Worm (Caenorhabditis elegans) whole organism, L1 larva: ENCODE results near the gene F40G9.5.

Experiments used
- blmp-1 ChIP-seq: fragments of 150-350 bp; optimal IDR thresholded peaks from 2 replicates; lab custom pipeline; 2014; ENCODE audit warnings: missing biosample characterization, missing genetic modification characterization
- ceh-82 ChIP-seq, 3 experiments: fragments of 150-350 bp in 1 of 3; sonication (generic microtip) in 2 of 3; optimal IDR thresholded peaks; 2 replicates each; lab custom pipeline; 2014 to 2017; ENCODE audit warnings: missing biosample characterization in 3 of 3, missing genetic modification characterization in 3 of 3
- dpl-1 ChIP-seq, 3 experiments: fragments of 150-350 bp in 2 of 3; sonication (generic microtip) in 1 of 3; optimal IDR thresholded peaks; 2 replicates each; lab custom pipeline; 2014 to 2017; ENCODE audit warnings: missing biosample characterization in 3 of 3, missing genetic modification characterization in 3 of 3, missing genetic modification reagents in 3 of 3
- fos-1 ChIP-seq: fragments of 150-350 bp; optimal IDR thresholded peaks from 2 replicates; lab custom pipeline; 2014; ENCODE audit warnings: missing biosample characterization, missing genetic modification characterization
- jun-1 ChIP-seq: fragments of 150-350 bp; optimal IDR thresholded peaks from 2 replicates; lab custom pipeline; 2014; ENCODE audit warnings: missing biosample characterization, missing genetic modification reagents, missing genetic modification characterization
- lin-13 ChIP-seq: fragments of 150-350 bp; optimal IDR thresholded peaks from 2 replicates; lab custom pipeline; 2014; ENCODE audit warnings: missing biosample characterization, missing genetic modification reagents, missing genetic modification characterization
- lin-39 ChIP-seq: fragments of 150-350 bp; optimal IDR thresholded peaks from 2 replicates; lab custom pipeline; 2014; ENCODE audit warnings: missing biosample characterization, missing genetic modification reagents, missing genetic modification characterization
- lir-3 ChIP-seq: sonication (generic microtip); optimal IDR thresholded peaks from 2 replicates; lab custom pipeline; 2016; ENCODE audit warnings: mild to moderate bottlenecking, missing genetic modification characterization, moderate library complexity, missing compliant biosample characterization; ENCODE audit not compliant: poor library complexity
- mdl-1 ChIP-seq, 2 experiments: fragments of 150-350 bp; optimal IDR thresholded peaks; 2 replicates each; lab custom pipeline; 2014 to 2017; ENCODE audit warnings: missing biosample characterization in 2 of 2, missing genetic modification characterization in 2 of 2, inconsistent platforms in 1 of 2
- nhr-12 ChIP-seq: sonication (generic microtip); optimal IDR thresholded peaks from 2 replicates; lab custom pipeline; 2017; ENCODE audit warnings: missing biosample characterization, missing genetic modification characterization
- nhr-237 ChIP-seq: fragments of 150-350 bp; optimal IDR thresholded peaks from 2 replicates; lab custom pipeline; 2014; ENCODE audit warnings: missing biosample characterization, missing genetic modification characterization
- unc-62 ChIP-seq: fragments of 150-350 bp; optimal IDR thresholded peaks from 2 replicates; lab custom pipeline; 2014; ENCODE audit warnings: missing biosample characterization, missing genetic modification reagents, missing genetic modification characterization
- zag-1 ChIP-seq: fragments of 150-350 bp; optimal IDR thresholded peaks from 2 replicates; lab custom pipeline; 2014; ENCODE audit warnings: missing biosample characterization, missing genetic modification characterization

DNA sequence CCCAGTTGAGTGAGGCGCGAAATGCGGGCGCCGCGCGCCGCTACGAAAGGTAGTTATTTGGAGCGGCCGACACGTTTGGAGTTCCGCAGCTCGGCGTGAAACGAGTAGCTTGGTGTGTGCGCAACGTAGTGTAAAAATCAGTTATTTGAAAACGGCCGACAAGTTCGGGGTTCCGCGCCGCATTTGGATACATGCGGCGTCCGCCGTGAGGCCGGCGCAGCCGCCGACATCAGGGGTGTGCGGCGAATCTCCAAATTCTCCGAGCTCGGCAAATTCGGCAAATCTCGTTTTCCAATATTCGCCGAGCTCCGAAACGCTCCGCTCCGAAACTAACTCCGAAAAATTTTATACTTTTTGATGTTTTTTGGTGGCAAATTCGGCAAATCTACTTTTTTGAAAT lies 23.1 kb upstream of the F40G9.5 start:
- TF ChIP-seq ceh-82 (tag; optimal IDR thresholded peaks at IDR 0.05; lab: Kevin White, UChicago) (no peak), zag-1 (no peak), lin-39 (tag; lab: Kevin White, UChicago) (no peak), nhr-237 (tag; lab: Kevin White, UChicago) (no peak), unc-62 (no peak), blmp-1 (no peak), lin-13 (GFP tag; lab: Kevin White, UChicago) (no peak), fos-1 (tag; lab: Kevin White, UChicago) (no peak), nhr-12 (tag; lab: Kevin White, UChicago) (no peak), jun-1 (tag; lab: Kevin White, UChicago) (no peak), lir-3 (no peak), mdl-1 (tag; optimal IDR thresholded peaks at IDR 0.05; lab: Kevin White, UChicago) (no peak), dpl-1 (GFP tag; optimal IDR thresholded peaks at IDR 0.05; lab: Kevin White, UChicago) (no peak)
